Worm (Caenorhabditis elegans) whole organism, mixed stage, embryonic: ENCODE data around the gene B0454.26.

ENCODE experiments used
- M03D4.4 ChIP-seq: sonication (generic microtip); optimal IDR thresholded peaks from 2 replicates; lab custom pipeline; 2017; ENCODE audit warnings: mild to moderate bottlenecking, missing genetic modification characterization, missing compliant biosample characterization
- bed-3 ChIP-seq: fragments of 200-800 bp; sonication (Bioruptor generic); optimal IDR thresholded peaks from 3 replicates; lab custom pipeline; 2018; ENCODE audit warnings: mild to moderate bottlenecking, missing genetic modification characterization, moderate library complexity, missing compliant biosample characterization
- blmp-1 ChIP-seq: fragments of 150-350 bp; optimal IDR thresholded peaks from 2 replicates; lab custom pipeline; 2014; ENCODE audit warnings: missing biosample characterization, missing genetic modification characterization
- ceh-39 ChIP-seq: fragments of 150-350 bp; optimal IDR thresholded peaks from 2 replicates; lab custom pipeline; 2014; ENCODE audit warnings: missing biosample characterization, missing genetic modification characterization
- ceh-43 ChIP-seq: fragments of 200-800 bp; sonication (Bioruptor generic); optimal IDR thresholded peaks from 2 replicates; lab custom pipeline; 2018; ENCODE audit warnings: mild to moderate bottlenecking, missing genetic modification characterization, moderate library complexity, missing compliant biosample characterization
- ceh-83 ChIP-seq: fragments of 200-800 bp; sonication (Bioruptor generic); optimal IDR thresholded peaks from 2 replicates; lab custom pipeline; 2018; ENCODE audit warnings: mild to moderate bottlenecking, missing genetic modification characterization, missing compliant biosample characterization
- ces-1 ChIP-seq: fragments of 150-350 bp; optimal IDR thresholded peaks from 2 replicates; lab custom pipeline; 2014; ENCODE audit warnings: missing biosample characterization, missing genetic modification reagents, missing genetic modification characterization
- cnd-1 ChIP-seq: fragments of 200-800 bp; sonication (Bioruptor generic); optimal IDR thresholded peaks from 2 replicates; lab custom pipeline; 2018; ENCODE audit warnings: mild to moderate bottlenecking, missing genetic modification characterization, missing compliant biosample characterization
- drap-1 ChIP-seq: fragments of 200-800 bp; sonication (Bioruptor generic); optimal IDR thresholded peaks from 3 replicates; lab custom pipeline; 2018; ENCODE audit warnings: mild to moderate bottlenecking, missing genetic modification characterization, missing compliant biosample characterization
- elt-1 ChIP-seq: sonication (generic microtip); optimal IDR thresholded peaks from 2 replicates; lab custom pipeline; 2017; ENCODE audit warnings: missing genetic modification characterization, mild to moderate bottlenecking, missing compliant biosample characterization, antibody characterized with exemption, moderate library complexity, borderline replicate concordance; ENCODE audit not compliant: insufficient read depth
- elt-3 ChIP-seq: fragments of 150-350 bp; optimal IDR thresholded peaks from 2 replicates; lab custom pipeline; 2014; ENCODE audit warnings: missing biosample characterization, missing genetic modification characterization
- flh-1 ChIP-seq: fragments of 200-800 bp; sonication (Bioruptor generic); optimal IDR thresholded peaks from 2 replicates; lab custom pipeline; 2018; ENCODE audit warnings: mild to moderate bottlenecking, missing genetic modification characterization, moderate library complexity, missing compliant biosample characterization
- ham-2 ChIP-seq: fragments of 200-800 bp; sonication (Bioruptor generic); optimal IDR thresholded peaks from 2 replicates; lab custom pipeline; 2018; ENCODE audit warnings: mild to moderate bottlenecking, missing genetic modification characterization, missing compliant biosample characterization
- hlh-1 ChIP-seq: fragments of 150-350 bp; optimal IDR thresholded peaks from 2 replicates; lab custom pipeline; 2014; ENCODE audit warnings: missing biosample characterization, missing genetic modification reagents, missing genetic modification characterization
- lin-13 ChIP-seq: fragments of 150-350 bp; optimal IDR thresholded peaks from 2 replicates; lab custom pipeline; 2014; ENCODE audit warnings: missing biosample characterization, missing genetic modification characterization
- lin-32 ChIP-seq: fragments of 200-800 bp; sonication (Bioruptor generic); optimal IDR thresholded peaks from 2 replicates; lab custom pipeline; 2018; ENCODE audit warnings: mild to moderate bottlenecking, missing genetic modification characterization, missing compliant biosample characterization
- lsy-2 ChIP-seq: fragments of 150-350 bp; optimal IDR thresholded peaks from 2 replicates; lab custom pipeline; 2014; ENCODE audit warnings: missing biosample characterization, missing genetic modification characterization
- mab-5 ChIP-seq: fragments of 150-350 bp; optimal IDR thresholded peaks from 2 replicates; lab custom pipeline; 2014; ENCODE audit warnings: missing biosample characterization, missing genetic modification characterization
- mep-1 ChIP-seq: fragments of 150-350 bp; optimal IDR thresholded peaks from 2 replicates; lab custom pipeline; 2017; ENCODE audit warnings: missing biosample characterization, missing genetic modification reagents, missing genetic modification characterization, inconsistent platforms
- mls-2 ChIP-seq: sonication (generic microtip); optimal IDR thresholded peaks from 2 replicates; lab custom pipeline; 2016; ENCODE audit warnings: mild to moderate bottlenecking, missing genetic modification characterization, moderate library complexity, missing compliant biosample characterization
- nhr-12 ChIP-seq: fragments of 150-350 bp; optimal IDR thresholded peaks from 2 replicates; lab custom pipeline; 2014; ENCODE audit warnings: missing biosample characterization, missing genetic modification characterization
- nhr-2 ChIP-seq: fragments of 150-350 bp; optimal IDR thresholded peaks from 2 replicates; lab custom pipeline; 2014; ENCODE audit warnings: missing biosample characterization, missing genetic modification characterization
- nhr-237 ChIP-seq: fragments of 150-350 bp; optimal IDR thresholded peaks from 2 replicates; lab custom pipeline; 2014; ENCODE audit warnings: missing biosample characterization, missing genetic modification characterization
- nhr-28 ChIP-seq: fragments of 150-350 bp; optimal IDR thresholded peaks from 2 replicates; lab custom pipeline; 2014; ENCODE audit warnings: missing biosample characterization, missing genetic modification characterization
- nhr-76 ChIP-seq: sonication (generic microtip); optimal IDR thresholded peaks from 2 replicates; lab custom pipeline; 2017; ENCODE audit warnings: missing biosample characterization, missing genetic modification characterization
- pha-4 ChIP-seq: fragments of 150-350 bp; optimal IDR thresholded peaks from 2 replicates; lab custom pipeline; 2018; ENCODE audit warnings: missing biosample characterization, missing genetic modification reagents, missing genetic modification characterization
- sem-2 ChIP-seq: fragments of 200-800 bp; sonication (Bioruptor generic); optimal IDR thresholded peaks from 2 replicates; lab custom pipeline; 2018; ENCODE audit warnings: mild to moderate bottlenecking, missing genetic modification characterization, missing compliant biosample characterization
- snpc-4 ChIP-seq: fragments of 150-350 bp; optimal IDR thresholded peaks from 2 replicates; lab custom pipeline; 2014; ENCODE audit warnings: missing biosample characterization, missing genetic modification characterization
- sptf-1 ChIP-seq: sonication (generic microtip); optimal IDR thresholded peaks from 2 replicates; lab custom pipeline; 2017; ENCODE audit warnings: mild to moderate bottlenecking, missing genetic modification characterization, moderate library complexity, missing compliant biosample characterization
- tbx-8 ChIP-seq: fragments of 200-800 bp; sonication (Bioruptor generic); optimal IDR thresholded peaks from 2 replicates; lab custom pipeline; 2018; ENCODE audit warnings: mild to moderate bottlenecking, missing genetic modification characterization, moderate library complexity, missing compliant biosample characterization
- unc-120 ChIP-seq: sonication (generic microtip); optimal IDR thresholded peaks from 2 replicates; lab custom pipeline; 2017; ENCODE audit warnings: missing genetic modification characterization, missing compliant biosample characterization; ENCODE audit not compliant: poor library complexity, severe bottlenecking
- unc-39 ChIP-seq: fragments of 150-350 bp; optimal IDR thresholded peaks from 2 replicates; lab custom pipeline; 2014; ENCODE audit warnings: missing biosample characterization, missing genetic modification characterization
- unc-62 ChIP-seq: fragments of 150-350 bp; optimal IDR thresholded peaks from 2 replicates; lab custom pipeline; 2014; ENCODE audit warnings: missing biosample characterization, missing genetic modification reagents, missing genetic modification characterization
- zip-8 ChIP-seq: fragments of 150-350 bp; optimal IDR thresholded peaks from 2 replicates; lab custom pipeline; 2014; ENCODE audit warnings: missing biosample characterization, missing genetic modification characterization
- ztf-11 ChIP-seq: fragments of 150-350 bp; optimal IDR thresholded peaks from 2 replicates; lab custom pipeline; 2014; ENCODE audit warnings: missing biosample characterization, missing genetic modification characterization

B0454.26 gene

DNA sequence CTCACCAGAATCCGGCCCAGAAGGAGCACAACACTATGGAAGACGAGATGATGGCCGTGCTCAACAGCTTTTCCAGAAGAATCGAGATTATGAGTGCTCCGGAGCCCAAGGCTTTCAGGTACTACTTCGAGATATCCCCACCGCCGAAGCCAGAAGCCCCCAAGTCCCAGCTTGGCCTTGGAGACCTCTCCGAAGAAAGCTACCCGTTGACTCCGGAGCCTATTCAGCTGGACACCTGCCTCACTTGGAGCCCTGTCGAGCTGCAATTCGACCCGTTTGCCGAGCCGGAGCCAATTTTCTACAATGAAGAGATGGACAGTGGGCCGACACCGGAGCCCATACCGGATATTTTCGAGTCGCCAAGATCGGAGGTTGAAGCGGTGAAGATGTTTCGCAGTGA lies 23.3 kb upstream of the B0454.26 start:
- no peak for TF ChIP-seq M03D4.4 (tag; lab: Kevin White, UChicago)
- TF ChIP-seq pha-4 (tag; lab: Kevin White, UChicago): no peak
- TF ChIP-seq nhr-2 (tag; lab: Kevin White, UChicago): no peak
- no peak for TF ChIP-seq lin-13 (tag; lab: Kevin White, UChicago)
- TF ChIP-seq ces-1 (GFP tag; lab: Kevin White, UChicago): no peak

DNA sequence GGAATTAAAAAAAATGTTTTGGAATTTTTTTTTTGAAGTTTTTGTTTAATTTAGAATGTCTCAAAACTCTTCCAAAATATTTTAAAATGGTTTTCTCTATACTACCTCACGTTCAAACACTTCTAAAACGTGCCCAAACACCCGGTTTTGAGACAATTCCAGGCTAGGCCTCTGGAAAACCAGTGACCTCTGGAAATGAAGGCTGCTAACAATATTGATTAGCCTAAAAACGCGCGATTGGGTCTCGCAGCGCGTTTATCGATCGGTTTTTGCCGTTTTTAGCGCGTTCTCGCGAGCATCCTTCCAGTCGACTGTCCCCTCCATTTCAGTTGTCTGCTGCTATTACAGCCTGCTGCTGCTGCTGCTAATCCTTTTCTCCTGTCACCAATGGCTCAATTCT lies 22.4 kb upstream of the B0454.26 start, which contains the start of gene Y25C1A.6:
Gene Y25C1A.6, plus strand, starts transcription at position 301 of the 400 bp plus-strand sequence.
- TF ChIP-seq elt-1 (tag; lab: Kevin White, UChicago): no peak
- no peak for TF ChIP-seq mab-5 (tag; lab: Kevin White, UChicago)
- no peak for TF ChIP-seq nhr-237
- no peak for TF ChIP-seq bed-3 (GFP tag; lab: Kevin White, UChicago)
- TF ChIP-seq snpc-4 (tag; lab: Kevin White, UChicago): no peak
- TF ChIP-seq unc-39 (tag; lab: Kevin White, UChicago): no peak
- TF ChIP-seq nhr-76 (tag; lab: Kevin White, UChicago): no peak
- no peak for TF ChIP-seq zip-8 (tag; lab: Kevin White, UChicago)
- TF ChIP-seq tbx-8 (GFP tag; lab: Kevin White, UChicago): no peak
- TF ChIP-seq nhr-12: no peak
- TF ChIP-seq blmp-1 (tag; lab: Kevin White, UChicago): no peak
- no peak for TF ChIP-seq lsy-2
- no peak for TF ChIP-seq sptf-1

DNA sequence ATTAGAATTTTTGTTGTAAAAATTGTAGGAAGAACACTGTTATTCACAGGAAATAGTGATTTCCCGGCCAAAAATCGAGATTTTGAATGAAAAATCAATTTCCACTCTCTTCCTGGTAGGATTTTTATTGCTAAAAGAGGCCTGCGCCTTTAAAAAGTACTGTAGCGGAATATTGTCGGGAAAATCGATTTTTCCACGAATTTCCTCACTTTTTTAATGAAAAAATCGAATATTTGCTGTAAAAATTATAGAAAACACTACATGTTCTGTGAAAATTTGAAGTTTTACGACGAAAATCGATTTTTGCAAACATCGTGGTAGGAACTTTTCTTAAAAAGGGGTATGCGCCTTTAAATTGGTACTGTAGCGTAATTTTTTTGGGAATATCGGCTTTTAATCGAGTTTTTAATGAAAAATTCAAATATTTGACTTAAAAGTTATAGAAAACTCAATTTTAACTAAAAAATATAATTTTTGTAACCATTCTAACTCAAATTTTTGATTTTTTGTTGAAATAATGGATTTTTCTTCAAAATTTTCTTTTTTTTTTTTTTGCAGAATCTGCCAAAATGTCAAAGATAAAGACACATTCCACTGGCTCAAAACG lies 18.0 kb upstream of the B0454.26 start, which contains the start of gene lin-8:
Gene lin-8, plus strand, starts transcription at position 557 of the 607 bp plus-strand sequence.
- TF ChIP-seq flh-1 (GFP tag; lab: Kevin White, UChicago): no peak
- TF ChIP-seq nhr-28 (tag; lab: Kevin White, UChicago): no peak
- TF ChIP-seq ztf-11 (tag; lab: Kevin White, UChicago): no peak
- TF ChIP-seq mls-2 (tag; lab: Kevin White, UChicago): no peak
- TF ChIP-seq ham-2 (GFP tag; lab: Kevin White, UChicago): no peak
- no peak for TF ChIP-seq unc-120
- TF ChIP-seq nhr-76 (tag; lab: Kevin White, UChicago): no peak
- no peak for TF ChIP-seq cnd-1 (tag; lab: Kevin White, UChicago)
- TF ChIP-seq nhr-2 (tag; lab: Kevin White, UChicago): no peak
- TF ChIP-seq blmp-1 (tag; lab: Kevin White, UChicago): no peak
- TF ChIP-seq unc-39 (tag; lab: Kevin White, UChicago): no peak
- TF ChIP-seq sptf-1: no peak
- no peak for TF ChIP-seq ces-1 (GFP tag; lab: Kevin White, UChicago)
- TF ChIP-seq ceh-39 (tag; lab: Kevin White, UChicago): no peak
- no peak for TF ChIP-seq ceh-43 (GFP tag; lab: Kevin White, UChicago)
- TF ChIP-seq tbx-8 (GFP tag; lab: Kevin White, UChicago): no peak
- TF ChIP-seq nhr-12: no peak
- TF ChIP-seq lin-32: no peak

DNA sequence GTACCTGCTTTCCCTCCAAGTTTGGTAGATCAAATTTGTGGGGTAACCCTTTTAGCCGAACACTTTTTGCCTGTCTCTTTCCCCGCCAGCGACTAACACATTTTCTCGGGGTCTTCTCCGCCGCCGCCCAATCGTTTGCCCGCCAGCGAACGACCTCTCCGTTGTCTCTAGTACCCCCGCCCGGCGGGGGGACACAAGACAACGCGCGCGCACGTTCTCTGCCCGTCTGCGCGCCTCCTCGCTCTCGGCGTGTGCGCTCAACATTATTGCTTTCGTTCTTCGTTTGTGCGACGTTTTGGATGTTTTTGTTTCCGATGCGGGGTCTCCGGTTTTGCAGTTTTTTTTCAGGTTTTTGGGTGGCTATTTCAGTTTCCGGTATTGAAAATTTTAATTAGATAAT lies 17.2 kb upstream of the B0454.26 start:
- TF ChIP-seq nhr-2 (tag; lab: Kevin White, UChicago) (peak; percentile 15), ceh-39 (tag; lab: Kevin White, UChicago) (no peak), pha-4 (tag; lab: Kevin White, UChicago) (no peak), sptf-1 (no peak), ham-2 (GFP tag; lab: Kevin White, UChicago) (peak; percentile 39), ceh-83 (GFP tag; lab: Kevin White, UChicago) (no peak), sem-2 (no peak), mls-2 (tag; lab: Kevin White, UChicago) (peak; percentile 41), elt-3 (tag; lab: Kevin White, UChicago) (no peak), ceh-43 (GFP tag; lab: Kevin White, UChicago) (no peak), mep-1 (tag; lab: Kevin White, UChicago) (no peak), hlh-1 (no peak), elt-1 (tag; lab: Kevin White, UChicago) (no peak), unc-39 (tag; lab: Kevin White, UChicago) (no peak), cnd-1 (tag; lab: Kevin White, UChicago) (no peak), lin-32 (no peak), ces-1 (GFP tag; lab: Kevin White, UChicago) (no peak), nhr-76 (tag; lab: Kevin White, UChicago) (no peak), snpc-4 (tag; lab: Kevin White, UChicago) (no peak), blmp-1 (tag; lab: Kevin White, UChicago) (no peak), unc-62 (GFP tag; lab: Kevin White, UChicago) (no peak), bed-3 (GFP tag; lab: Kevin White, UChicago) (no peak), nhr-28 (tag; lab: Kevin White, UChicago) (no peak), lin-13 (tag; lab: Kevin White, UChicago) (peak; percentile 14), drap-1 (GFP tag; lab: Kevin White, UChicago) (no peak), ztf-11 (tag; lab: Kevin White, UChicago) (no peak), unc-120 (no peak), tbx-8 (GFP tag; lab: Kevin White, UChicago) (no peak), mab-5 (tag; lab: Kevin White, UChicago) (no peak), zip-8 (tag; lab: Kevin White, UChicago) (no peak), nhr-237 (no peak), M03D4.4 (tag; lab: Kevin White, UChicago) (no peak)
- TF ChIP-seq, all 35 proteins: peak for 4
